Worm (Caenorhabditis elegans) whole organism, L2 larva: ENCODE data around the gene endu-2.

Experiments used
- C34F6.9 ChIP-seq: fragments of 150-350 bp; optimal IDR thresholded peaks from 2 replicates; lab custom pipeline; 2014; ENCODE audit warnings: missing biosample characterization, missing genetic modification characterization
- F13H6.1 ChIP-seq: sonication (generic microtip); optimal IDR thresholded peaks from 2 replicates; lab custom pipeline; 2016; ENCODE audit warnings: missing genetic modification characterization, missing compliant biosample characterization
- R02D3.7 ChIP-seq: fragments of 150-350 bp; optimal IDR thresholded peaks from 2 replicates; lab custom pipeline; 2014; ENCODE audit warnings: missing biosample characterization, missing genetic modification characterization
- Y55F3AM.14 ChIP-seq: fragments of 200-800 bp; sonication (Bioruptor generic); optimal IDR thresholded peaks from 2 replicates; lab custom pipeline; 2018; ENCODE audit warnings: mild to moderate bottlenecking, missing genetic modification characterization, missing compliant biosample characterization
- ZK546.5 ChIP-seq: sonication (generic microtip); optimal IDR thresholded peaks from 2 replicates; lab custom pipeline; 2017; ENCODE audit warnings: missing biosample characterization, missing genetic modification characterization
- alr-1 ChIP-seq: fragments of 150-350 bp; optimal IDR thresholded peaks from 2 replicates; lab custom pipeline; 2014; ENCODE audit warnings: missing biosample characterization, missing genetic modification characterization
- aly-2 ChIP-seq: fragments of 150-350 bp; optimal IDR thresholded peaks from 2 replicates; lab custom pipeline; 2014; ENCODE audit warnings: missing biosample characterization, missing genetic modification characterization
- ama-1 ChIP-seq: fragments of 150-350 bp; optimal IDR thresholded peaks from 2 replicates; lab custom pipeline; 2018; ENCODE audit warnings: inconsistent platforms
- blmp-1 ChIP-seq: sonication (generic microtip); optimal IDR thresholded peaks from 2 replicates; lab custom pipeline; 2017; ENCODE audit warnings: missing genetic modification characterization, mild to moderate bottlenecking, missing compliant biosample characterization, antibody characterized with exemption, moderate library complexity; ENCODE audit not compliant: insufficient read depth
- ceh-16 ChIP-seq: fragments of 150-350 bp; optimal IDR thresholded peaks from 2 replicates; lab custom pipeline; 2014; ENCODE audit warnings: missing biosample characterization, missing genetic modification characterization
- ceh-82 ChIP-seq: fragments of 150-350 bp; optimal IDR thresholded peaks from 2 replicates; lab custom pipeline; 2014; ENCODE audit warnings: missing biosample characterization, missing genetic modification characterization
- dmd-4 ChIP-seq: sonication (generic microtip); optimal IDR thresholded peaks from 2 replicates; lab custom pipeline; 2017; ENCODE audit warnings: missing biosample characterization, missing genetic modification characterization
- egl-27 ChIP-seq: sonication (generic microtip); optimal IDR thresholded peaks from 3 replicates; lab custom pipeline; 2017; ENCODE audit warnings: missing biosample characterization, missing genetic modification reagents, missing genetic modification characterization
- elt-1 ChIP-seq: fragments of 150-350 bp; optimal IDR thresholded peaks from 2 replicates; lab custom pipeline; 2014; ENCODE audit warnings: missing biosample characterization, missing genetic modification characterization
- elt-3 ChIP-seq: sonication (generic microtip); optimal IDR thresholded peaks from 2 replicates; lab custom pipeline; 2017; ENCODE audit warnings: missing biosample characterization, missing genetic modification characterization
- fos-1 ChIP-seq: fragments of 150-350 bp; optimal IDR thresholded peaks from 2 replicates; lab custom pipeline; 2014; ENCODE audit warnings: missing biosample characterization, missing genetic modification characterization
- gmeb-1 ChIP-seq: fragments of 150-350 bp; optimal IDR thresholded peaks from 2 replicates; lab custom pipeline; 2014; ENCODE audit warnings: missing biosample characterization, missing genetic modification characterization
- lin-11 ChIP-seq: fragments of 150-350 bp; sonication (generic microtip); optimal IDR thresholded peaks from 2 replicates; lab custom pipeline; 2014; ENCODE audit warnings: missing biosample characterization, missing genetic modification characterization, inconsistent platforms, mixed read lengths
- lin-13 ChIP-seq: fragments of 150-350 bp; optimal IDR thresholded peaks from 2 replicates; lab custom pipeline; 2014; ENCODE audit warnings: missing biosample characterization, missing genetic modification reagents, missing genetic modification characterization
- lsy-2 ChIP-seq, 2 experiments: fragments of 150-350 bp in 1 of 2; sonication (generic microtip) in 1 of 2; optimal IDR thresholded peaks; 2 replicates each; lab custom pipeline; 2014 to 2017; ENCODE audit warnings: missing biosample characterization in 2 of 2, missing genetic modification characterization in 2 of 2
- mab-5 ChIP-seq: fragments of 150-350 bp; optimal IDR thresholded peaks from 2 replicates; lab custom pipeline; 2014; ENCODE audit warnings: missing biosample characterization, missing genetic modification characterization
- mbf-1 ChIP-seq: sonication (generic microtip); optimal IDR thresholded peaks from 2 replicates; lab custom pipeline; 2017; ENCODE audit warnings: missing biosample characterization, missing genetic modification characterization
- mdl-1 ChIP-seq, 2 experiments: fragments of 150-350 bp in 1 of 2; sonication (generic microtip) in 1 of 2; optimal IDR thresholded peaks; 2 replicates each; lab custom pipeline; 2017; ENCODE audit warnings: missing biosample characterization in 2 of 2, missing genetic modification characterization in 2 of 2
- nhr-10 ChIP-seq: sonication (generic microtip); optimal IDR thresholded peaks from 2 replicates; lab custom pipeline; 2017; ENCODE audit warnings: missing biosample characterization, missing genetic modification characterization
- nhr-11 ChIP-seq: fragments of 150-350 bp; optimal IDR thresholded peaks from 2 replicates; lab custom pipeline; 2014; ENCODE audit warnings: missing biosample characterization, missing genetic modification characterization
- nhr-12 ChIP-seq: fragments of 150-350 bp; optimal IDR thresholded peaks from 2 replicates; lab custom pipeline; 2014; ENCODE audit warnings: missing biosample characterization, missing genetic modification characterization
- nhr-129 ChIP-seq: fragments of 150-350 bp; optimal IDR thresholded peaks from 2 replicates; lab custom pipeline; 2014; ENCODE audit warnings: missing biosample characterization, missing genetic modification characterization
- nhr-21 ChIP-seq: fragments of 150-350 bp; optimal IDR thresholded peaks from 2 replicates; lab custom pipeline; 2014; ENCODE audit warnings: missing biosample characterization, missing genetic modification characterization
- nhr-23 ChIP-seq: fragments of 150-350 bp; optimal IDR thresholded peaks from 2 replicates; lab custom pipeline; 2014; ENCODE audit warnings: missing biosample characterization, missing genetic modification reagents, missing genetic modification characterization
- nhr-237 ChIP-seq: fragments of 150-350 bp; optimal IDR thresholded peaks from 2 replicates; lab custom pipeline; 2014; ENCODE audit warnings: missing biosample characterization, missing genetic modification characterization
- nhr-25 ChIP-seq: fragments of 150-350 bp; sonication (generic microtip); optimal IDR thresholded peaks from 3 replicates; lab custom pipeline; 2014; ENCODE audit warnings: missing biosample characterization, missing genetic modification characterization
- nhr-6 ChIP-seq: fragments of 150-350 bp; optimal IDR thresholded peaks from 2 replicates; lab custom pipeline; 2014; ENCODE audit warnings: missing biosample characterization, missing genetic modification characterization
- nhr-77 ChIP-seq: fragments of 150-350 bp; optimal IDR thresholded peaks from 2 replicates; lab custom pipeline; 2014; ENCODE audit warnings: missing biosample characterization, missing genetic modification characterization
- peb-1 ChIP-seq: fragments of 150-350 bp; optimal IDR thresholded peaks from 2 replicates; lab custom pipeline; 2014; ENCODE audit warnings: missing biosample characterization, missing genetic modification characterization
- sem-4 ChIP-seq: fragments of 150-350 bp; optimal IDR thresholded peaks from 2 replicates; lab custom pipeline; 2014; ENCODE audit warnings: missing biosample characterization, missing genetic modification reagents, missing genetic modification characterization
- skn-1 ChIP-seq: sonication (generic microtip); optimal IDR thresholded peaks from 2 replicates; lab custom pipeline; 2017; ENCODE audit warnings: missing biosample characterization, missing genetic modification characterization
- sma-3 ChIP-seq: sonication (generic microtip); optimal IDR thresholded peaks from 2 replicates; lab custom pipeline; 2016; ENCODE audit warnings: missing genetic modification reagents, missing genetic modification characterization, missing compliant biosample characterization
- sma-9 ChIP-seq, 2 experiments: fragments of 150-350 bp in 1 of 2; sonication (generic microtip) in 1 of 2; optimal IDR thresholded peaks; 2 replicates each; lab custom pipeline; 2014 to 2016; ENCODE audit warnings: missing genetic modification characterization in 2 of 2, mild to moderate bottlenecking in 1 of 2, missing biosample characterization in 1 of 2, missing compliant biosample characterization in 1 of 2, missing genetic modification reagents in 1 of 2, moderate library complexity in 1 of 2
- snpc-4 ChIP-seq: fragments of 150-350 bp; optimal IDR thresholded peaks from 2 replicates; lab custom pipeline; 2014; ENCODE audit warnings: missing biosample characterization, missing genetic modification characterization
- unc-39 ChIP-seq: fragments of 150-350 bp; optimal IDR thresholded peaks from 2 replicates; lab custom pipeline; 2014; ENCODE audit warnings: missing biosample characterization, missing genetic modification characterization
- unc-55 ChIP-seq: fragments of 150-350 bp; sonication (generic microtip); optimal IDR thresholded peaks from 3 replicates; lab custom pipeline; 2014; ENCODE audit warnings: missing biosample characterization, missing genetic modification reagents, missing genetic modification characterization
- unc-62 ChIP-seq: fragments of 150-350 bp; optimal IDR thresholded peaks from 2 replicates; lab custom pipeline; 2014; ENCODE audit warnings: missing biosample characterization, missing genetic modification reagents, missing genetic modification characterization
- zag-1 ChIP-seq: fragments of 150-350 bp; optimal IDR thresholded peaks from 2 replicates; lab custom pipeline; 2014; ENCODE audit warnings: missing biosample characterization, missing genetic modification characterization
- ztf-1 ChIP-seq: fragments of 200-800 bp; sonication (Bioruptor generic); conservative IDR thresholded peaks from 2 replicates; pipeline ENCODE4 v1.3.6; 2022; ENCODE audit warnings: missing genetic modification characterization, missing compliant biosample characterization
- ztf-11 ChIP-seq: sonication (generic microtip); optimal IDR thresholded peaks from 2 replicates; lab custom pipeline; 2017; ENCODE audit warnings: missing biosample characterization, missing genetic modification characterization
- ztf-4 ChIP-seq: fragments of 150-350 bp; optimal IDR thresholded peaks from 2 replicates; lab custom pipeline; 2014; ENCODE audit warnings: missing biosample characterization, missing genetic modification characterization

The endu-2 gene

ce11 chrX:8285169-8285796 lies 43.2 kb downstream of the endu-2 start, which contains the start of the genes fis-2 and F13B9.2:
fis-2 (minus strand) TSS chrX:8285219.
F13B9.2 (plus strand) TSS chrX:8285683.
- TF ChIP-seq lin-11 (tag; lab: Kevin White, UChicago) (no peak), unc-39 (no peak), elt-3 (tag; lab: Kevin White, UChicago) (no peak), elt-1 (tag; lab: Kevin White, UChicago) (no peak), nhr-6 (tag; lab: Kevin White, UChicago) (no peak), unc-62 (GFP tag; lab: Kevin White, UChicago) (no peak), snpc-4 (tag; lab: Kevin White, UChicago) (no peak), ceh-16 (tag; lab: Kevin White, UChicago) (no peak), zag-1 (tag; lab: Kevin White, UChicago) (no peak), gmeb-1 (tag; lab: Kevin White, UChicago) (no peak), blmp-1 (tag; lab: Kevin White, UChicago) (no peak), mab-5 (tag; lab: Kevin White, UChicago) (no peak), mbf-1 (tag; lab: Kevin White, UChicago) (no peak), nhr-10 (tag; lab: Kevin White, UChicago) (no peak), ztf-1 (GFP tag; lab: Robert Waterston, UW) (no peak), fos-1 (no peak)
- TF ChIP-seq, all 48 proteins: peak for 0

ce11 chrX:8286164-8286563 lies 44.1 kb downstream of the endu-2 start:
- TF ChIP-seq unc-55 (GFP tag; lab: Kevin White, UChicago) (peak; percentile 50), ztf-4 (tag; lab: Kevin White, UChicago) (no peak)

ce11 chrX:8286740-8287299 lies 44.7 kb downstream of the endu-2 start, which contains the start of gene sec-16A.2:
sec-16A.2 (plus strand) TSS chrX:8287249.
- peak; percentile 82 for TF ChIP-seq unc-55 (GFP tag; lab: Kevin White, UChicago)
- TF ChIP-seq C34F6.9 (tag; lab: Kevin White, UChicago), result peak; percentile 66
- peak; percentile 27 for TF ChIP-seq nhr-21 (tag; lab: Kevin White, UChicago)
- TF ChIP-seq mbf-1 (tag; lab: Kevin White, UChicago), result no peak
- TF ChIP-seq blmp-1 (tag; lab: Kevin White, UChicago), result no peak
- TF ChIP-seq gmeb-1 (tag; lab: Kevin White, UChicago), result peak; percentile 3
- peak; percentile 50 for TF ChIP-seq lin-13 (GFP tag; lab: Kevin White, UChicago)
- no peak for TF ChIP-seq elt-3 (tag; lab: Kevin White, UChicago)
- peak; percentile 67 for TF ChIP-seq F13H6.1 (tag; lab: Kevin White, UChicago)
- no peak for TF ChIP-seq ztf-4 (tag; lab: Kevin White, UChicago)
- TF ChIP-seq nhr-11 (tag; lab: Kevin White, UChicago), result no peak
- no peak for TF ChIP-seq nhr-12 (tag; lab: Kevin White, UChicago)
- TF ChIP-seq nhr-129, result peak; percentile 81
- TF ChIP-seq R02D3.7 (tag; lab: Kevin White, UChicago), result no peak
- TF ChIP-seq lin-11 (tag; lab: Kevin White, UChicago), result peak; percentile 28
- peak; percentile 31 for TF ChIP-seq snpc-4 (tag; lab: Kevin White, UChicago)
- no peak for TF ChIP-seq unc-62 (GFP tag; lab: Kevin White, UChicago)
- no peak for TF ChIP-seq peb-1 (tag; lab: Kevin White, UChicago)
- no peak for TF ChIP-seq Y55F3AM.14 (GFP tag; lab: Kevin White, UChicago)
- no peak for TF ChIP-seq dmd-4 (tag; lab: Kevin White, UChicago)
- no peak for TF ChIP-seq ZK546.5 (tag; lab: Kevin White, UChicago)
- peak; percentile 60 for TF ChIP-seq sma-9 (GFP tag; optimal IDR thresholded peaks at IDR 0.05; lab: Kevin White, UChicago)
- TF ChIP-seq sma-9 (tag; optimal IDR thresholded peaks at IDR 0.05; lab: Kevin White, UChicago), result no peak
- TF ChIP-seq ama-1 (lab: Kevin White, UChicago), result no peak
- peak; percentile 58 for TF ChIP-seq sem-4
- TF ChIP-seq egl-27 (tag; lab: Kevin White, UChicago), result no peak
- no peak for TF ChIP-seq nhr-25 (tag; lab: Kevin White, UChicago)
- TF ChIP-seq ztf-11, result no peak
- TF ChIP-seq ztf-1 (GFP tag; lab: Robert Waterston, UW), result no peak
- peak in 1 of 2 experiments; percentile 79 for TF ChIP-seq lsy-2 (tag; optimal IDR thresholded peaks at IDR 0.05; lab: Kevin White, UChicago)
- TF ChIP-seq zag-1 (tag; lab: Kevin White, UChicago), result no peak
- TF ChIP-seq skn-1 (tag; lab: Kevin White, UChicago), result no peak
- no peak for TF ChIP-seq nhr-10 (tag; lab: Kevin White, UChicago)
- TF ChIP-seq nhr-237, result no peak
- no peak for TF ChIP-seq ceh-16 (tag; lab: Kevin White, UChicago)
- no peak for TF ChIP-seq aly-2 (tag; lab: Kevin White, UChicago)
- peak; percentile 33 for TF ChIP-seq sma-3 (GFP tag; lab: Kevin White, UChicago)
- TF ChIP-seq mab-5 (tag; lab: Kevin White, UChicago), result peak; percentile 32
- TF ChIP-seq alr-1 (tag; lab: Kevin White, UChicago), result no peak
- TF ChIP-seq nhr-77 (tag; lab: Kevin White, UChicago), result no peak
- TF ChIP-seq elt-1 (tag; lab: Kevin White, UChicago), result no peak
- TF ChIP-seq nhr-23 (tag; lab: Kevin White, UChicago), result no peak
- TF ChIP-seq ceh-82, result no peak
- TF ChIP-seq mdl-1 (tag; optimal IDR thresholded peaks at IDR 0.05; lab: Kevin White, UChicago), result no peak
- TF ChIP-seq fos-1, result peak; percentile 58
